Fruit fly (Drosophila melanogaster) whole organism, pupa: ENCODE measurements around the gene Ip259.

Source experiments
- CG10348 ChIP-seq: fragments of 200-800 bp; sonication (Bioruptor generic); IDR thresholded peaks from 2 replicates; pipeline ENCODE4 v1.3.6; 2022; ENCODE audit warnings: missing biosample characterization, missing genetic modification characterization
- CG12605 ChIP-seq: fragments of 200-800 bp; sonication (Bioruptor generic); IDR thresholded peaks from 2 replicates; pipeline ENCODE4 v1.3.6; 2022; ENCODE audit warnings: missing biosample characterization, missing genetic modification characterization
- CG13204 ChIP-seq: fragments of 200-800 bp; sonication (Bioruptor generic); optimal IDR thresholded peaks from 2 replicates; lab custom pipeline; 2018; ENCODE audit warnings: missing biosample characterization, mild to moderate bottlenecking, missing genetic modification characterization, moderate library complexity
- CG14655 ChIP-seq: fragments of 200-800 bp; sonication (Bioruptor generic); optimal IDR thresholded peaks from 3 replicates; lab custom pipeline; 2017; ENCODE audit warnings: mild to moderate bottlenecking, missing biosample characterization, missing genetic modification reagents, missing genetic modification characterization
- CG15710 ChIP-seq: fragments of 200-800 bp; sonication (Bioruptor generic); optimal IDR thresholded peaks from 2 replicates; lab custom pipeline; 2018; ENCODE audit warnings: missing biosample characterization, mild to moderate bottlenecking, missing genetic modification characterization, moderate library complexity
- CG17806 ChIP-seq: fragments of 200-800 bp; sonication (Bioruptor generic); optimal IDR thresholded peaks from 2 replicates; lab custom pipeline; 2018; ENCODE audit warnings: missing biosample characterization, mild to moderate bottlenecking, missing genetic modification characterization, moderate library complexity
- CG32121 ChIP-seq: fragments of 200-800 bp; sonication (Bioruptor generic); IDR thresholded peaks from 2 replicates; pipeline ENCODE4 v1.3.6; 2022; ENCODE audit warnings: missing biosample characterization, missing genetic modification characterization
- CG34367 ChIP-seq: fragments of 200-800 bp; sonication (Bioruptor generic); optimal IDR thresholded peaks from 2 replicates; lab custom pipeline; 2018; ENCODE audit warnings: missing biosample characterization, mild to moderate bottlenecking, missing genetic modification characterization
- CG4496 ChIP-seq: fragments of 200-800 bp; sonication (Bioruptor generic); IDR thresholded peaks from 3 replicates; pipeline ENCODE4 v1.3.6; 2022; ENCODE audit warnings: missing biosample characterization, missing genetic modification characterization
- CG8159 ChIP-seq: fragments of 200-800 bp; sonication (Bioruptor generic); optimal IDR thresholded peaks from 3 replicates; lab custom pipeline; 2018; ENCODE audit warnings: missing biosample characterization, mild to moderate bottlenecking, missing genetic modification characterization, moderate library complexity
- CG8301 ChIP-seq: fragments of 200-800 bp; sonication (Bioruptor generic); optimal IDR thresholded peaks from 2 replicates; lab custom pipeline; 2018; ENCODE audit warnings: missing biosample characterization, mild to moderate bottlenecking, missing genetic modification characterization
- CG9948 ChIP-seq: fragments of 200-800 bp; sonication (Bioruptor generic); optimal IDR thresholded peaks from 2 replicates; lab custom pipeline; 2018; ENCODE audit warnings: missing biosample characterization, mild to moderate bottlenecking, missing genetic modification characterization, moderate library complexity
- D1 ChIP-seq: fragments of 200-800 bp; sonication (Bioruptor generic); optimal IDR thresholded peaks from 2 replicates; lab custom pipeline; 2018; ENCODE audit warnings: missing biosample characterization, mild to moderate bottlenecking, missing genetic modification characterization, moderate library complexity
- EcR ChIP-seq: fragments of 200-800 bp; sonication (Bioruptor generic); optimal IDR thresholded peaks from 3 replicates; lab custom pipeline; 2019; ENCODE audit warnings: missing biosample characterization, missing genetic modification characterization, mild to moderate bottlenecking, moderate library complexity, missing genetic modification reagents
- Ets98B ChIP-seq: fragments of 200-800 bp; sonication (Bioruptor generic); IDR thresholded peaks from 2 replicates; pipeline ENCODE4 v1.3.6; 2022; ENCODE audit warnings: missing biosample characterization, missing genetic modification characterization
- Pif1A ChIP-seq: fragments of 200-800 bp; sonication (Bioruptor generic); optimal IDR thresholded peaks from 3 replicates; lab custom pipeline; 2016; ENCODE audit warnings: missing biosample characterization, missing genetic modification characterization
- Pif1B ChIP-seq: fragments of 200-800 bp; sonication (Bioruptor generic); optimal IDR thresholded peaks from 3 replicates; lab custom pipeline; 2016; ENCODE audit warnings: missing biosample characterization, missing genetic modification characterization
- Snoo ChIP-seq: fragments of 200-800 bp; sonication (Bioruptor generic); optimal IDR thresholded peaks from 3 replicates; lab custom pipeline; 2017; ENCODE audit warnings: missing biosample characterization, mild to moderate bottlenecking, missing genetic modification characterization, inconsistent platforms
- fd96Ca ChIP-seq: fragments of 200-800 bp; sonication (Bioruptor generic); IDR thresholded peaks from 3 replicates; pipeline ENCODE4 v1.3.6; 2022; ENCODE audit warnings: missing biosample characterization, missing genetic modification characterization
- gl ChIP-seq: fragments of 200-800 bp; sonication (Bioruptor generic); optimal IDR thresholded peaks from 2 replicates; lab custom pipeline; 2018; ENCODE audit warnings: missing biosample characterization, mild to moderate bottlenecking, missing genetic modification characterization
- rn ChIP-seq: fragments of 200-800 bp; sonication (Bioruptor generic); IDR thresholded peaks from 2 replicates; pipeline ENCODE4 v1.3.6; 2022; ENCODE audit warnings: missing biosample characterization, missing genetic modification characterization

Gene Ip259

DNA sequence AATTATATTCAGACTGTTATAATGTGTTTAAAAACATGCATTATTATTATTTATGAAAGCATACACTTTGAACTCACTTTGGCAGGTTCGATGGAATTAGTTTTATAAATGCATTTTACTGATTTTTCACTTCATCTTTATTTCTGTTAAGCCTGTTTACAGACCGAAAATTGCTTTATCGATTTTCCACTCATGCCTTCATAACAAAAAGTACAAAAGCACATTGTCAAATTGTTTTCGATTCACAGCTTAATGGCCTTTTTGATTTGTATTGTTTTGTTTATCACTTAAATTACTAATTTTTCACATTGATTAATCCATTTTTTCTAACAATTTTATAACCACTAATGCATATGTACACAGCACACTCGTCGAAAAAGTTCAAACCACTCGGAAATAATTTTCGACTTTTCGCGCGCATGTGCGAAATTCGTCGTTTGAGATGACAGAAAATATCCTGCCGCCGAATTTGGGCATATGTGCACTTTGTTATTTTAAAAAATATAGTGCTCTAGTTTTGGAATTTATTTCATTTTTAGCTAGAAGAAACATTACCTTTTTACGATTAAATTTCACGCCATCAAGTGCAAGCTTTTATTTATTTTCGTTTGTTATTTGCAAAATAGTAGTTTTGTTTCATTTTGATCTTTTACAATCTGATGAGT lies 34.4 kb upstream of the Ip259 start, which contains the start of gene rho-5:
Gene rho-5, minus strand, starts transcription at position 296 of the 665 bp plus-strand sequence.
- TF ChIP-seq CG8159 (tag; lab: Kevin White, UChicago) = no peak
- no peak for TF ChIP-seq CG32121 (GFP tag; lab: Robert Waterston, UW)
- no peak for TF ChIP-seq Snoo (tag; lab: Kevin White, UChicago)
- no peak for TF ChIP-seq CG9948
- no peak for TF ChIP-seq CG17806 (tag; lab: Kevin White, UChicago)
- no peak for TF ChIP-seq Pif1A (GFP tag; lab: Kevin White, UChicago)
- TF ChIP-seq fd96Ca = no peak
- no peak for TF ChIP-seq Ets98B

DNA sequence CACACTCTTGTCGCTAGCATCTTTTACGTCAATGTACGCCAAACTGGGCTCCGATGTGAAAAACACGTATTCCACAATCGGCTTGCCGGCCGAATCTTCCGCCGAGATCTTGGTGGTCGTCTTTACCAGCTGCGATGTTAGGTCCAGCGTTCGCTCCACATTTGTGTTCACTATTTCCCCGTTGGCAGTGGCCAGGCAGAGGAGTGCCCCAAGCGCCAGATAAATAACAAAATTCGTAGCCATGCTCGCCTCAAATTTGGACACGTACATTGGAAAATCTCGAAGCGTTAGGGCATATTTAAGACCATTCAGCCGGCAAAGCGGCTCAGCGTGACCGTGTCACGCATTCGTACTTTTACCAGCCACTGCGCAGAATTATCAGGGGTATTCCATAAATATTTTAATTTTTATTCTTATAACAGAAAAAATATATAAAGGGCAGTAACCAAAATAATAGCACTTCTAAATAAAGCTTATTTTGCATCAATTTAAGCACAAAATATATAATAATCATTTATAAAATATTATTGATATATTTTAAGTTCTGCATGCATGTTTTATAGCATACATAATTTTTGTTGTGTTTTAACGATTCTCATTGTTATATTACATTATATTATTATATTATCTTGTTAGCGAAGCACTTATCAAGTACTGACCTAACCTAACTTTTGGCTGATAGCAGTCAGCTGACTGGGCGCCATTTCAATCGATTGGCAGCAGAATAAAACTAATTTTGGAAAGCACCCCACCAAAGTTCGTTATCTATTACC lies 32.5 kb upstream of the Ip259 start, which contains the start of the genes CG33303 and dpr19:
Gene CG33303, minus strand, starts transcription at position 294 of the 773 bp plus-strand sequence.
Gene dpr19, plus strand, starts transcription at position 705 of the 773 bp plus-strand sequence.
- TF ChIP-seq CG13204 (GFP tag; lab: Kevin White, UChicago) (no peak), EcR (GFP tag; lab: Kevin White, UChicago) (no peak), CG8159 (tag; lab: Kevin White, UChicago) (peak; percentile 56), CG14655 (no peak), Pif1B (no peak), CG8301 (peak; percentile 44), gl (no peak), CG12605 (no peak), CG9948 (peak; percentile 44), Snoo (tag; lab: Kevin White, UChicago) (peak; percentile 43), fd96Ca (no peak), D1 (tag; lab: Kevin White, UChicago) (peak; percentile 70), rn (no peak), CG10348 (GFP tag; lab: Robert Waterston, UW) (no peak), CG32121 (GFP tag; lab: Robert Waterston, UW) (peak; percentile 41), CG34367 (tag; lab: Kevin White, UChicago) (peak; percentile 25), CG15710 (peak; percentile 57), Pif1A (GFP tag; lab: Kevin White, UChicago) (no peak), Ets98B (peak; percentile 50; the same call in 1 of the 2 replicates), CG17806 (tag; lab: Kevin White, UChicago) (peak; percentile 48), CG4496 (GFP tag; lab: Robert Waterston, UW) (peak; percentile 44; the same call in 1 of the 3 replicates)
- TF ChIP-seq, all 21 proteins: peak for 11

DNA sequence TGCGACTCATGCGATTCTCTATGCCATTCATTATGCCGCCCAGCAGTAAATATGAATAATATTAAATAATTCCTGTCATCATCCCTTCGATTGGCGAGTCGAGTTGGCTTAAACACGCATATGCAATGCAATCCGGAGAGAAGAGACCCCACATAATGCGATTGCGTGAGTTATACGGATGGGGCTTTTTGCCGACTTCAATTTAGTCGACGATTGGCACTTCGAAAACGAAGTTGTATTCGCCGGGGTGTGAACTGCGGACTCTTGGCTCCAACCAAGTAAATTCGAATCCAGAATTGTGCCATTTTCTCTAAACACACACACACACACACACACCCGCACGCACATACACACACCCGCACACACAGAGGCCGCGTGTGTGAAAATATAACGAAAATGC lies 31.9 kb upstream of the Ip259 start:
- TF ChIP-seq D1 (tag; lab: Kevin White, UChicago) (no peak), Pif1B (no peak), rn (no peak), CG13204 (GFP tag; lab: Kevin White, UChicago) (no peak), CG14655 (no peak), Ets98B (no peak), Snoo (tag; lab: Kevin White, UChicago) (no peak), CG10348 (GFP tag; lab: Robert Waterston, UW) (no peak), CG4496 (GFP tag; lab: Robert Waterston, UW) (no peak), CG12605 (no peak), gl (no peak), EcR (GFP tag; lab: Kevin White, UChicago) (no peak), CG34367 (tag; lab: Kevin White, UChicago) (no peak), Pif1A (GFP tag; lab: Kevin White, UChicago) (no peak), CG32121 (GFP tag; lab: Robert Waterston, UW) (no peak), CG17806 (tag; lab: Kevin White, UChicago) (no peak)

DNA sequence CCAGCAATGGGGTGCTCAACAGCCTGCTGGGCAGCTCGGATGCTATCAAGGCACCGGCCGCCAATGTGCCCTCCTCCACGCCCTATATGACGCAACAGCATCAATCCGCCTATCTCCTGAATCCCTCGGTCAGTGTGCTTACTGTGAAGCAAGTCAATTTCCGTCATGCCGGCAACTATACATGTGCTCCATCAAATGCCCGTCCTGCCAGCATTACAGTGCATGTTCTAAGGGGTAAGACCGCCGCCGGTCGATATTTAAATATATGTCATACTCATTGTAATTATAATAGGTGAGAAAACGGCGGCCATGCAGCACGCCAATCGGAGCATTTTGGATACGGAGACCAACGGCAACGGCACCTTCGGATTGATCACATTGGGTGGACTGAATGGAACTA lies 29.5 kb upstream of the Ip259 start:
- no peak for TF ChIP-seq CG8159 (tag; lab: Kevin White, UChicago)
- no peak for TF ChIP-seq Snoo (tag; lab: Kevin White, UChicago)
- no peak for TF ChIP-seq CG4496 (GFP tag; lab: Robert Waterston, UW)
- no peak for TF ChIP-seq gl
- no peak for TF ChIP-seq CG10348 (GFP tag; lab: Robert Waterston, UW)
- no peak for TF ChIP-seq Pif1B
- TF ChIP-seq CG34367 (tag; lab: Kevin White, UChicago) = no peak
- TF ChIP-seq Ets98B = no peak
- TF ChIP-seq CG32121 (GFP tag; lab: Robert Waterston, UW) = no peak
- TF ChIP-seq CG14655 = no peak
- no peak for TF ChIP-seq CG9948
- TF ChIP-seq CG13204 (GFP tag; lab: Kevin White, UChicago) = no peak
- TF ChIP-seq fd96Ca = no peak
- TF ChIP-seq CG8301 = no peak
- no peak for TF ChIP-seq EcR (GFP tag; lab: Kevin White, UChicago)
- no peak for TF ChIP-seq D1 (tag; lab: Kevin White, UChicago)

DNA sequence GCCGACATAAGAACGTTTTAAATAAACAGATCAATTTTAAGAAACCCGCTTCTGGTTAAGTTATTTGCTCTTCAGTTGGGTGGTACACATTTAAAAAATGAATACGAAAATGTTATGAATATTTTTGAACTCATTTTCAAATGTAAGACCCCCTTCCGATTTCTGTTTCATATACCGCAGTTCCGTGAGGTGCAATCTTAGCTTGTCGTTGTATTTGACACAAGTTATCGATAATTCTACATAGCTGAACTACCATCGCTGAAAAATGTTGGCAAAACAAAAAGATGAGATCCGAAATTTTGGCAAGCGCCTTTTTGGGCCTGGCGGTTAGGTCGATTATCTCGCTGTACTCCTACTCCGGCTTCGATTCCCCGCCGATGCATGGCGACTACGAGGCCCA lies 28.3 kb upstream of the Ip259 start, which contains the start of gene gny:
Gene gny, plus strand, starts transcription at position 239 of the 400 bp plus-strand sequence.
- no peak for TF ChIP-seq rn
- TF ChIP-seq CG13204 (GFP tag; lab: Kevin White, UChicago) = no peak
- no peak for TF ChIP-seq CG9948
- no peak for TF ChIP-seq fd96Ca
- TF ChIP-seq CG32121 (GFP tag; lab: Robert Waterston, UW) = no peak
- TF ChIP-seq Pif1B = no peak
- TF ChIP-seq Pif1A (GFP tag; lab: Kevin White, UChicago) = no peak
- no peak for TF ChIP-seq Snoo (tag; lab: Kevin White, UChicago)
- TF ChIP-seq CG15710 = no peak
- no peak for TF ChIP-seq CG4496 (GFP tag; lab: Robert Waterston, UW)
